Worm (Caenorhabditis elegans): Measurements from ENCODE around the gene F21C10.1.

Gene F21C10.1

ce11 chrV:9128562-9128961 lies 3.6 kb upstream of the F21C10.1 start (continued):
- no peak for TF ChIP-seq nhr-42 (GFP tag; IDR thresholded peaks at IDR 0.05)
- no peak for TF ChIP-seq zfp-3 (GFP tag; conservative IDR thresholded peaks at IDR 0.05)
- no peak for TF ChIP-seq spr-1 (tag; optimal IDR thresholded peaks at IDR 0.05)
- TF ChIP-seq ceh-62 (tag; optimal IDR thresholded peaks at IDR 0.05), result no peak
- no peak for TF ChIP-seq nhr-111 (GFP tag; optimal IDR thresholded peaks at IDR 0.05)
- no peak for TF ChIP-seq mep-1 (tag; optimal IDR thresholded peaks at IDR 0.05)
- TF ChIP-seq dmd-6 (GFP tag; IDR thresholded peaks at IDR 0.05), result peak; percentile 41; the same call in 1 of the 2 replicates
- no peak for TF ChIP-seq mxl-2 (GFP tag; conservative IDR thresholded peaks at IDR 0.05)
- TF ChIP-seq D1046.2 (GFP tag; IDR thresholded peaks at IDR 0.05), result no peak
- no peak for TF ChIP-seq gei-8 (GFP tag; optimal IDR thresholded peaks at IDR 0.05)
- TF ChIP-seq jun-1 (tag; optimal IDR thresholded peaks at IDR 0.05), result no peak
- no peak for TF ChIP-seq madf-5 (GFP tag; IDR thresholded peaks at IDR 0.05)
- TF ChIP-seq F37D6.2 (tag; optimal IDR thresholded peaks at IDR 0.05), result peak; percentile 11
- TF ChIP-seq snpc-1.2 (GFP tag; IDR thresholded peaks at IDR 0.05), result peak; percentile 45; the same call in 1 of the 2 replicates
- no peak for TF ChIP-seq lir-3 (tag; optimal IDR thresholded peaks at IDR 0.05)
- no peak for TF ChIP-seq dmd-9 (GFP tag; IDR thresholded peaks at IDR 0.05)
- TF ChIP-seq ceh-20 (GFP tag; IDR thresholded peaks at IDR 0.05), result no peak
- no peak for TF ChIP-seq aha-1 (tag)
- peak; percentile 41 for TF ChIP-seq nhr-48 (tag; optimal IDR thresholded peaks at IDR 0.05)
- peak; percentile 86 for TF ChIP-seq hlh-30 (tag; optimal IDR thresholded peaks at IDR 0.05; ENCODE audit: insufficient read depth)
- no peak for TF ChIP-seq Y5F2A.4 (GFP tag; optimal IDR thresholded peaks at IDR 0.05)
- TF ChIP-seq nhr-41 (GFP tag; IDR thresholded peaks at IDR 0.05), result no peak
- no peak for TF ChIP-seq spr-3 (GFP tag; optimal IDR thresholded peaks at IDR 0.05)
- no peak for TF ChIP-seq mes-2 (tag; optimal IDR thresholded peaks at IDR 0.05; ENCODE audit: poor library complexity, severe bottlenecking)
- TF ChIP-seq ctbp-1 (GFP tag; IDR thresholded peaks at IDR 0.05), result peak; percentile 70; the same call in 1 of the 2 replicates
- TF ChIP-seq lin-13 (GFP tag; optimal IDR thresholded peaks at IDR 0.05), result no peak
- no peak for TF ChIP-seq sdz-12 (GFP tag; optimal IDR thresholded peaks at IDR 0.05)
- TF ChIP-seq mdl-1 (tag; optimal IDR thresholded peaks at IDR 0.05), result peak; percentile 64 to 93
- TF ChIP-seq unc-62 (GFP tag; optimal IDR thresholded peaks at IDR 0.05 in 1 of 2), result no peak
- TF ChIP-seq unc-62 (tag; optimal IDR thresholded peaks at IDR 0.05), result no peak
- TF ChIP-seq attf-4 (tag; optimal IDR thresholded peaks at IDR 0.05), result no peak
- TF ChIP-seq mxl-3 (GFP tag; optimal IDR thresholded peaks at IDR 0.05), result peak; percentile 77
- no peak for TF ChIP-seq nhr-25 (tag; optimal IDR thresholded peaks at IDR 0.05; ENCODE audit: borderline replicate concordance, insufficient read depth)
- no peak for TF ChIP-seq rbr-2 (tag; optimal IDR thresholded peaks at IDR 0.05)
- TF ChIP-seq fos-1 (tag; optimal IDR thresholded peaks at IDR 0.05), result no peak
- no peak for TF ChIP-seq egl-27 (tag; optimal IDR thresholded peaks at IDR 0.05)
- no peak for TF ChIP-seq hif-1 (tag; optimal IDR thresholded peaks at IDR 0.05)
- no peak for TF ChIP-seq daf-12 (tag; optimal IDR thresholded peaks at IDR 0.05)
- no peak for TF ChIP-seq nhr-10 (tag; optimal IDR thresholded peaks at IDR 0.05)
- TF ChIP-seq ces-1 (GFP tag; optimal IDR thresholded peaks at IDR 0.05), result peak; percentile 44
- TF ChIP-seq zip-2 (tag; optimal IDR thresholded peaks at IDR 0.05), result no peak
- no peak for TF ChIP-seq lin-15B (tag; optimal IDR thresholded peaks at IDR 0.05)
- no peak for TF ChIP-seq Y105C5A.15 (GFP tag; IDR thresholded peaks at IDR 0.05)
- no peak for TF ChIP-seq zfp-2 (tag; optimal IDR thresholded peaks at IDR 0.05)
- TF ChIP-seq daf-16 (GFP tag; optimal IDR thresholded peaks at IDR 0.05), result no peak
- TF ChIP-seq daf-16 (tag; optimal IDR thresholded peaks at IDR 0.05), result no peak
- no peak for TF ChIP-seq lin-29 (GFP tag; IDR thresholded peaks at IDR 0.05)
- peak; percentile 15 for TF ChIP-seq fkh-10 (GFP tag; optimal IDR thresholded peaks at IDR 0.05)
- TF ChIP-seq cey-2 (tag; optimal IDR thresholded peaks at IDR 0.05; ENCODE audit: borderline replicate concordance, insufficient read depth), result no peak
- TF ChIP-seq Y75B8A.6 (GFP tag; IDR thresholded peaks at IDR 0.05), result no peak
- TF ChIP-seq ceh-82 (tag; optimal IDR thresholded peaks at IDR 0.05), result no peak
- TF ChIP-seq hmg-1.1 (GFP tag; IDR thresholded peaks at IDR 0.05), result peak; percentile 69
